Fruit fly (Drosophila melanogaster) whole organism, embryonic: Measurements from ENCODE around the gene CG9626.
A peak's percentile ranks its signal among the peaks of the same experiment; 100 is the strongest.

ENCODE experiments used
- Adf1 ChIP-seq: fragments of 200-800 bp; sonication (Bioruptor generic); IDR thresholded peaks from 2 replicates; pipeline ENCODE4 v1.3.6; 2022; ENCODE audit warnings: missing biosample characterization, missing genetic modification characterization
- Blimp-1 ChIP-seq: fragments of 200-800 bp; sonication (Bioruptor generic); optimal IDR thresholded peaks from 3 replicates; lab custom pipeline; 2018; ENCODE audit warnings: missing biosample characterization, missing genetic modification characterization, mild to moderate bottlenecking, moderate library complexity, missing genetic modification reagents
- CG1024 ChIP-seq: fragments of 200-800 bp; sonication (Bioruptor generic); IDR thresholded peaks from 2 replicates; pipeline ENCODE4 v1.3.6; 2022; ENCODE audit warnings: missing biosample characterization, missing genetic modification characterization
- CG10321 ChIP-seq: fragments of 200-800 bp; sonication (Bioruptor generic); IDR thresholded peaks from 2 replicates; pipeline ENCODE4 v1.3.6; 2022; ENCODE audit warnings: missing biosample characterization, missing genetic modification characterization
- CG10431 ChIP-seq: fragments of 200-800 bp; sonication (Bioruptor generic); optimal IDR thresholded peaks from 3 replicates; lab custom pipeline; 2018; ENCODE audit warnings: missing biosample characterization, mild to moderate bottlenecking, missing genetic modification characterization
- CG10543 ChIP-seq: fragments of 200-800 bp; sonication (Bioruptor generic); optimal IDR thresholded peaks from 3 replicates; lab custom pipeline; 2017; ENCODE audit warnings: missing biosample characterization, mild to moderate bottlenecking, missing genetic modification characterization, moderate library complexity
- CG12104 ChIP-seq: fragments of 200-800 bp; sonication (Bioruptor generic); optimal IDR thresholded peaks from 3 replicates; lab custom pipeline; 2016; ENCODE audit warnings: missing biosample characterization, missing genetic modification characterization
- CG12155 ChIP-seq: fragments of 200-800 bp; sonication (Bioruptor generic); optimal IDR thresholded peaks from 3 replicates; lab custom pipeline; 2016; ENCODE audit warnings: missing biosample characterization, missing genetic modification characterization
- CG12236 ChIP-seq: fragments of 200-800 bp; sonication (Bioruptor generic); optimal IDR thresholded peaks from 2 replicates; lab custom pipeline; 2016; ENCODE audit warnings: missing biosample characterization, missing genetic modification characterization
- CG13624 ChIP-seq: fragments of 200-800 bp; sonication (Bioruptor generic); optimal IDR thresholded peaks from 2 replicates; lab custom pipeline; 2016; ENCODE audit warnings: missing biosample characterization, missing genetic modification characterization
- CG14667 ChIP-seq: fragments of 200-800 bp; sonication (Bioruptor generic); IDR thresholded peaks from 2 replicates; pipeline ENCODE4 v1.3.6; 2022; ENCODE audit warnings: missing biosample characterization, missing genetic modification characterization
- CG14965 ChIP-seq: fragments of 200-800 bp; sonication (Bioruptor generic); optimal IDR thresholded peaks from 2 replicates; lab custom pipeline; 2016; ENCODE audit warnings: missing biosample characterization, missing genetic modification characterization, borderline replicate concordance
- CG15011 ChIP-seq: fragments of 200-800 bp; sonication (Bioruptor generic); optimal IDR thresholded peaks from 3 replicates; lab custom pipeline; 2018; ENCODE audit warnings: missing biosample characterization, mild to moderate bottlenecking, missing genetic modification characterization
- CG16813 ChIP-seq: fragments of 200-800 bp; sonication (Bioruptor generic); IDR thresholded peaks from 3 replicates; pipeline ENCODE4 v1.3.6; 2022; ENCODE audit warnings: missing biosample characterization, missing genetic modification characterization; ENCODE audit not compliant: partially characterized antibody
- CG30020 ChIP-seq: fragments of 200-800 bp; optimal IDR thresholded peaks from 2 replicates; lab custom pipeline; 2019; ENCODE audit warnings: missing biosample characterization, mild to moderate bottlenecking, missing genetic modification characterization, moderate library complexity
- CG32532 ChIP-seq: fragments of 200-800 bp; sonication (Bioruptor generic); IDR thresholded peaks from 2 replicates; pipeline ENCODE4 v1.3.6; 2022; ENCODE audit warnings: missing biosample characterization, missing genetic modification characterization
- CG3407 ChIP-seq: fragments of 200-800 bp; sonication (Bioruptor generic); optimal IDR thresholded peaks from 2 replicates; lab custom pipeline; 2018; ENCODE audit warnings: missing biosample characterization, mild to moderate bottlenecking, missing genetic modification characterization
- CG4730 ChIP-seq: fragments of 200-800 bp; sonication (Bioruptor generic); IDR thresholded peaks from 2 replicates; pipeline ENCODE4 v1.3.6; 2022; ENCODE audit warnings: missing biosample characterization, missing genetic modification characterization
- CG7372 ChIP-seq: fragments of 200-800 bp; sonication (Bioruptor generic); IDR thresholded peaks from 2 replicates; pipeline ENCODE4 v1.3.6; 2022; ENCODE audit warnings: missing biosample characterization, missing genetic modification characterization
- CG8924 ChIP-seq: fragments of 200-800 bp; optimal IDR thresholded peaks from 3 replicates; lab custom pipeline; 2019; ENCODE audit warnings: missing biosample characterization, mild to moderate bottlenecking, missing genetic modification characterization, moderate library complexity
- CG9215 ChIP-seq: fragments of 200-800 bp; sonication (Bioruptor generic); IDR thresholded peaks from 2 replicates; pipeline ENCODE4 v1.3.6; 2022; ENCODE audit warnings: missing biosample characterization, missing genetic modification characterization
- CHES-1-like ChIP-seq: fragments of 200-800 bp; sonication (Bioruptor generic); optimal IDR thresholded peaks from 2 replicates; lab custom pipeline; 2016; ENCODE audit warnings: missing biosample characterization, missing genetic modification characterization
- Dek ChIP-seq: fragments of 200-800 bp; sonication (Bioruptor generic); optimal IDR thresholded peaks from 3 replicates; lab custom pipeline; 2019; ENCODE audit warnings: missing biosample characterization, mild to moderate bottlenecking, missing genetic modification characterization, moderate library complexity
- E2f1 ChIP-seq: fragments of 200-800 bp; sonication (Bioruptor generic); IDR thresholded peaks from 2 replicates; pipeline ENCODE4 v1.3.6; 2022; ENCODE audit warnings: missing biosample characterization, missing genetic modification characterization
- Ets65A ChIP-seq: fragments of 200-800 bp; sonication (Bioruptor generic); peaks from one replicate; lab custom pipeline; 2016; ENCODE audit warnings: missing biosample characterization, missing genetic modification characterization
- GATAe ChIP-seq: fragments of 200-800 bp; sonication (Bioruptor generic); conservative IDR thresholded peaks from 2 replicates; pipeline ENCODE4 v1.3.6; 2022; ENCODE audit warnings: missing biosample characterization, missing genetic modification characterization
- HLH3B ChIP-seq: fragments of 200-800 bp; sonication (Bioruptor generic); IDR thresholded peaks from 2 replicates; pipeline ENCODE4 v1.3.6; 2022; ENCODE audit warnings: missing biosample characterization, missing genetic modification characterization
- HLH4C ChIP-seq: fragments of 200-800 bp; sonication (Bioruptor generic); IDR thresholded peaks from 3 replicates; pipeline ENCODE4 v1.3.6; 2022; ENCODE audit warnings: missing biosample characterization, missing genetic modification characterization; ENCODE audit not compliant: partially characterized antibody
- Hr51 ChIP-seq, 2 experiments: fragments of 200-800 bp; sonication (Bioruptor generic); optimal IDR thresholded peaks; 2 replicates in 1 of 2; 3 replicates in 1 of 2; lab custom pipeline; 2016 to 2018; ENCODE audit warnings: missing biosample characterization in 2 of 2, missing genetic modification characterization in 2 of 2, mild to moderate bottlenecking in 1 of 2, moderate library complexity in 1 of 2
- Med ChIP-seq: fragments of 200-800 bp; sonication (Bioruptor generic); peaks from one replicate; lab custom pipeline; 2016; ENCODE audit warnings: missing biosample characterization, missing genetic modification characterization, mild to moderate bottlenecking, inconsistent platforms, moderate library complexity
- Ptx1 ChIP-seq: fragments of 200-800 bp; sonication (Bioruptor generic); IDR thresholded peaks from 2 replicates; pipeline ENCODE4 v1.3.6; 2022; ENCODE audit warnings: missing biosample characterization, missing genetic modification characterization
- Sin3A ChIP-seq: fragments of >200 bp; optimal IDR thresholded peaks from 2 replicates; lab custom pipeline; 2018
- amos ChIP-seq: fragments of 200-800 bp; sonication (Bioruptor generic); IDR thresholded peaks from 2 replicates; pipeline ENCODE4 v1.3.6; 2022; ENCODE audit warnings: missing biosample characterization, missing genetic modification characterization; ENCODE audit not compliant: partially characterized antibody
- ara ChIP-seq: fragments of 200-800 bp; sonication (Bioruptor generic); IDR thresholded peaks from 2 replicates; pipeline ENCODE4 v1.3.6; 2022; ENCODE audit warnings: missing biosample characterization, missing genetic modification characterization
- exex ChIP-seq: fragments of 200-800 bp; sonication (Bioruptor generic); optimal IDR thresholded peaks from 4 replicates; lab custom pipeline; 2018; ENCODE audit warnings: missing biosample characterization, mild to moderate bottlenecking, missing genetic modification characterization, moderate library complexity
- fd96Cb ChIP-seq: fragments of 200-800 bp; sonication (Bioruptor generic); optimal IDR thresholded peaks from 2 replicates; lab custom pipeline; 2018; ENCODE audit warnings: missing biosample characterization, mild to moderate bottlenecking, missing genetic modification characterization, moderate library complexity
- gce ChIP-seq: fragments of 200-800 bp; sonication (Bioruptor generic); IDR thresholded peaks from 3 replicates; pipeline ENCODE4 v1.3.6; 2022; ENCODE audit warnings: missing biosample characterization, missing genetic modification characterization
- gcm2 ChIP-seq: fragments of 200-800 bp; sonication (Bioruptor generic); optimal IDR thresholded peaks from 2 replicates; lab custom pipeline; 2016; ENCODE audit warnings: missing biosample characterization, missing genetic modification characterization
- gem ChIP-seq: fragments of 200-800 bp; sonication (Bioruptor generic); optimal IDR thresholded peaks from 2 replicates; lab custom pipeline; 2019; ENCODE audit warnings: missing biosample characterization, mild to moderate bottlenecking, missing genetic modification characterization, moderate library complexity
- grn ChIP-seq: fragments of 200-800 bp; sonication (Bioruptor generic); optimal IDR thresholded peaks from 3 replicates; lab custom pipeline; 2017; ENCODE audit warnings: missing biosample characterization, missing genetic modification characterization
- klu ChIP-seq: fragments of 200-800 bp; sonication (Bioruptor generic); IDR thresholded peaks from 2 replicates; pipeline ENCODE4 v1.3.6; 2022; ENCODE audit warnings: missing biosample characterization, missing genetic modification characterization
- oc ChIP-seq: fragments of 200-800 bp; sonication (Bioruptor generic); optimal IDR thresholded peaks from 2 replicates; lab custom pipeline; 2018; ENCODE audit warnings: missing biosample characterization, mild to moderate bottlenecking, missing genetic modification characterization, moderate library complexity
- odd ChIP-seq: fragments of 200-800 bp; sonication (Bioruptor generic); optimal IDR thresholded peaks from 2 replicates; lab custom pipeline; 2017; ENCODE audit warnings: missing biosample characterization, mild to moderate bottlenecking, missing genetic modification characterization
- pros ChIP-seq: fragments of 200-800 bp; sonication (Bioruptor generic); optimal IDR thresholded peaks from 3 replicates; lab custom pipeline; 2019; ENCODE audit warnings: missing biosample characterization, mild to moderate bottlenecking, missing genetic modification characterization, moderate library complexity
- rib ChIP-seq: fragments of 200-800 bp; sonication (Bioruptor generic); IDR thresholded peaks from 2 replicates; pipeline ENCODE4 v1.3.6; 2022; ENCODE audit warnings: missing biosample characterization, missing genetic modification characterization
- row ChIP-seq: fragments of 200-800 bp; sonication (Bioruptor generic); IDR thresholded peaks from 3 replicates; pipeline ENCODE4 v1.3.6; 2022; ENCODE audit warnings: missing biosample characterization, missing genetic modification characterization
- sc ChIP-seq, 3 experiments: fragments of >200 bp in 2 of 3; fragments of 200-800 bp in 1 of 3; sonication (Bioruptor generic) in 1 of 3; optimal IDR thresholded peaks; 2 replicates in 2 of 3; 3 replicates in 1 of 3; lab custom pipeline; 2017; ENCODE audit warnings: mild to moderate bottlenecking in 1 of 3, missing biosample characterization in 1 of 3, missing genetic modification characterization in 1 of 3, missing genetic modification reagents in 1 of 3
- sens ChIP-seq: fragments of 200-800 bp; sonication (Bioruptor generic); peaks from one replicate; lab custom pipeline; 2016; ENCODE audit warnings: missing biosample characterization, missing genetic modification characterization
- sens-2 ChIP-seq: fragments of 200-800 bp; sonication (Bioruptor generic); IDR thresholded peaks from 2 replicates; pipeline ENCODE4 v1.3.6; 2022; ENCODE audit warnings: missing biosample characterization, missing genetic modification characterization
- trh ChIP-seq: fragments of 200-800 bp; sonication (Bioruptor generic); optimal IDR thresholded peaks from 2 replicates; lab custom pipeline; 2016; ENCODE audit warnings: missing biosample characterization, missing genetic modification characterization
- unc-4 ChIP-seq: fragments of 200-800 bp; sonication (Bioruptor generic); IDR thresholded peaks from 2 replicates; pipeline ENCODE4 v1.3.6; 2022; ENCODE audit warnings: missing biosample characterization, missing genetic modification characterization; ENCODE audit not compliant: partially characterized antibody
- zfh2 ChIP-seq: fragments of 200-800 bp; sonication (Bioruptor generic); optimal IDR thresholded peaks from 2 replicates; lab custom pipeline; 2016; ENCODE audit warnings: missing biosample characterization, missing genetic modification characterization

Gene CG9626

DNA sequence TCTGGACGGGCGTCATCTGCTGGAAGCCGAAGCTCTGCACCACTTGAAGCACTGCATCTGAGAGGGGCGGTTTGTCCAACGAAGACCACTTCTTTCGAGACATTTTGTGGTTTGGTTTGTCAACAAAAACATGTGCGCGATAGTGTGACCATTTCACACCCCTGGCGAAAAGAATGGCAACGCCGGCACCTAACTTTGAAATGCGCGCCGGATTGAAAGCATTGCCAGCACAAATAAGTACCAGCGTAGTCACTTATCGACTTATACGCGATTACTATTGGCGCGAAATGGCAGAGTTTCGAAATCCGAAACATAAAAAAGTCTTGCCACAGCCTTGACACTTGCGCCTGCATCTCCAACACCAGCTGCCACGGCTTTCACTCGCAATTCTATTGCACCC, 31.0 kb downstream of the CG9626 start, which contains the start of gene CG9630 (continued):
- no peak for TF ChIP-seq sc (optimal IDR thresholded peaks at IDR 0.05; lab: Kevin White, UChicago)
- TF ChIP-seq sc (GFP tag; optimal IDR thresholded peaks at IDR 0.05; lab: Kevin White, UChicago): no peak
- no peak for TF ChIP-seq CG14667
- TF ChIP-seq CG15011 (GFP tag; lab: Kevin White, UChicago): no peak
- no peak for TF ChIP-seq sens-2 (GFP tag; lab: Robert Waterston, UW)
- no peak for TF ChIP-seq pros
- TF ChIP-seq CG10431 (GFP tag; lab: Kevin White, UChicago): no peak
- TF ChIP-seq gem (tag; lab: Kevin White, UChicago): no peak
- no peak for TF ChIP-seq Hr51 (GFP tag; optimal IDR thresholded peaks at IDR 0.05; lab: Kevin White, UChicago)
- no peak for TF ChIP-seq exex (tag; lab: Kevin White, UChicago)
- TF ChIP-seq klu (GFP tag; lab: Robert Waterston, UW): no peak
- TF ChIP-seq CG1024 (GFP tag; lab: Robert Waterston, UW): no peak
- no peak for TF ChIP-seq HLH3B (GFP tag; lab: Robert Waterston, UW)
- peak; percentile 56 for TF ChIP-seq Sin3A (lab: Kevin White, UChicago)
- TF ChIP-seq oc (tag; lab: Kevin White, UChicago): peak; percentile 51
- no peak for TF ChIP-seq CG12104
- peak; percentile 70 for TF ChIP-seq unc-4 (GFP tag; lab: Robert Waterston, UW)
- no peak for TF ChIP-seq E2f1 (GFP tag; lab: Robert Waterston, UW)
- no peak for TF ChIP-seq CG14965
- peak; percentile 69 for TF ChIP-seq amos (GFP tag; lab: Robert Waterston, UW)
- no peak for TF ChIP-seq rib (GFP tag; lab: Robert Waterston, UW)
- no peak for TF ChIP-seq zfh2 (GFP tag; lab: Kevin White, UChicago)
- TF ChIP-seq gcm2 (GFP tag; lab: Kevin White, UChicago): no peak
- TF ChIP-seq CG8924 (tag; lab: Kevin White, UChicago): no peak
- no peak for TF ChIP-seq Blimp-1 (GFP tag; lab: Kevin White, UChicago)
- TF ChIP-seq sens (GFP tag; lab: Kevin White, UChicago): no peak
- TF ChIP-seq grn (GFP tag; lab: Kevin White, UChicago): no peak
- TF ChIP-seq fd96Cb (tag; lab: Kevin White, UChicago): no peak
- TF ChIP-seq CG13624: no peak
- TF ChIP-seq GATAe (GFP tag; lab: Robert Waterston, UW): no peak
- no peak for TF ChIP-seq Ptx1 (GFP tag; lab: Robert Waterston, UW)
- TF ChIP-seq row (GFP tag; lab: Robert Waterston, UW): no peak
- TF ChIP-seq CG12236 (GFP tag; lab: Kevin White, UChicago): no peak
- TF ChIP-seq CG16813 (GFP tag; lab: Robert Waterston, UW): peak; percentile 59; the same call in 1 of the 3 replicates
- TF ChIP-seq CG10321 (GFP tag; lab: Robert Waterston, UW): 0 out of 2 replicates have a peak, but pooled peaks have one; percentile 5
- no peak for TF ChIP-seq odd
- 0 out of 2 replicates have a peak, but pooled peaks have one; percentile 12 for TF ChIP-seq ara (GFP tag; lab: Robert Waterston, UW)
- TF ChIP-seq CHES-1-like (GFP tag; lab: Kevin White, UChicago): peak; percentile 36
- TF ChIP-seq CG32532 (GFP tag; lab: Robert Waterston, UW): no peak
- TF ChIP-seq trh (GFP tag; lab: Kevin White, UChicago): no peak
- no peak for TF ChIP-seq Dek (tag; lab: Kevin White, UChicago)
- no peak for TF ChIP-seq CG12155 (GFP tag; lab: Kevin White, UChicago)
- TF ChIP-seq CG9215: peak; percentile 100
- peak; percentile 87 for TF ChIP-seq Med (GFP tag; lab: Kevin White, UChicago)
- no peak for TF ChIP-seq Ets65A (GFP tag; lab: Kevin White, UChicago)
- TF ChIP-seq CG7372 (GFP tag; lab: Robert Waterston, UW): no peak
- no peak for TF ChIP-seq CG3407
- no peak for TF ChIP-seq CG30020
- no peak for TF ChIP-seq CG10543 (GFP tag; lab: Kevin White, UChicago)
- TF ChIP-seq CG4730: no peak
- TF ChIP-seq gce (GFP tag; lab: Robert Waterston, UW): no peak
- 0 out of 2 replicates have a peak, but pooled peaks have one; percentile 16 for TF ChIP-seq Adf1 (GFP tag; lab: Robert Waterston, UW)
- TF ChIP-seq HLH4C (GFP tag; lab: Robert Waterston, UW): peak; percentile 54; the same call in 2 of the 3 replicates
